Worm (Caenorhabditis elegans) whole organism, young adult: Measurements from ENCODE around the gene F17C11.22.

ENCODE experiments used
- F33H1.4 ChIP-seq: fragments of 200-800 bp; sonication (Bioruptor generic); IDR thresholded peaks from 2 replicates; pipeline ENCODE4 v1.3.6; 2022; ENCODE audit warnings: missing genetic modification reagents, missing genetic modification characterization, missing compliant biosample characterization
- akir-1 ChIP-seq: fragments of 200-800 bp; sonication (Bioruptor generic); optimal IDR thresholded peaks from 2 replicates; lab custom pipeline; 2018; ENCODE audit warnings: mild to moderate bottlenecking, missing genetic modification characterization, moderate library complexity, missing compliant biosample characterization
- ets-4 ChIP-seq: fragments of 200-800 bp; sonication (Bioruptor generic); optimal IDR thresholded peaks from 2 replicates; lab custom pipeline; 2018; ENCODE audit warnings: mild to moderate bottlenecking, missing genetic modification characterization, missing compliant biosample characterization
- gei-17 ChIP-seq: fragments of 200-800 bp; sonication (Bioruptor generic); optimal IDR thresholded peaks from 2 replicates; lab custom pipeline; 2018; ENCODE audit warnings: mild to moderate bottlenecking, missing genetic modification characterization, missing compliant biosample characterization
- rcor-1 ChIP-seq: fragments of 200-800 bp; sonication (Bioruptor generic); IDR thresholded peaks from 2 replicates; pipeline ENCODE4 v1.3.6; 2022; ENCODE audit warnings: missing genetic modification reagents, missing genetic modification characterization, missing compliant biosample characterization
- sea-2 ChIP-seq: fragments of 200-800 bp; sonication (Bioruptor generic); IDR thresholded peaks from 2 replicates; pipeline ENCODE4 v1.3.6; 2022; ENCODE audit warnings: missing genetic modification characterization, missing compliant biosample characterization
- snpc-1.1 ChIP-seq: sonication (generic microtip); optimal IDR thresholded peaks from 2 replicates; lab custom pipeline; 2017; ENCODE audit warnings: missing genetic modification characterization, mild to moderate bottlenecking, missing compliant biosample characterization, antibody characterized with exemption, moderate library complexity, missing genotype, missing genetic modification reagents; ENCODE audit not compliant: insufficient read depth

- TF ChIP-seq sea-2 (GFP tag; lab: Robert Waterston, UW), result no peak
- no peak for TF ChIP-seq akir-1 (GFP tag; lab: Kevin White, UChicago)
- TF ChIP-seq rcor-1 (GFP tag; lab: Robert Waterston, UW), result no peak
- no peak for TF ChIP-seq ets-4 (GFP tag; lab: Kevin White, UChicago)
- no peak for TF ChIP-seq snpc-1.1 (tag; lab: Kevin White, UChicago)
- no peak for TF ChIP-seq F33H1.4
- no peak for TF ChIP-seq gei-17 (GFP tag; lab: Kevin White, UChicago)
These were observed 38.8 kb downstream of the F17C11.22 start, which contains the start of gene scvp-1 for ce11 chrV:10931189-10931588.
